Fruit fly (Drosophila melanogaster): ENCODE results near the gene SNCF.

SNCF gene

DNA sequence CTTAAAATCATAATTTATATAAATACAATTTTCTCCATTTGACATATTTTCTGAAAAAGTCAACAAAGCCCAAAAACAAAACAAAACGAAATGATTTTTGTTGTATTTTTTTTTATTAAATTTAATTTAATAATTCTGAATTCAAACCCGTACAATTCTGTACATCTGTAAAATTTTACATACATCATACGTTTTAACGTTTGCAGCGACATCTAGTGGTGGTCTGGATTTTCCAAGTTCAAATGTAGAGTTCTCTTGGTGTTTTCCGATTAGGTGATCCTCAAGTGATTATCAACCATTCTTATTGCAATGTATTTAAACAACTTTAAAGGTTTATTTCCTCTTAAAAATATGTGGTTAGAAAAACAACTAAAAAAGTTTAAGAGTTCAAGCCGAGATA is 32.6 kb downstream of the SNCF start (continued):
- TF ChIP-seq CG2120 (GFP tag; optimal IDR thresholded peaks at IDR 0.05): peak; percentile 39
- TF ChIP-seq pita (GFP tag; optimal IDR thresholded peaks at IDR 0.05): peak; percentile 50

dm6 chr3L:13412200-13412885 is 34.0 kb downstream of the SNCF start, which contains the start of the genes CG10222 and flr:
Gene CG10222, minus strand, starts transcription at chr3L:13412453.
Gene flr, plus strand, starts transcription at chr3L:13412843.
- TF ChIP-seq CG16813 (GFP tag; IDR thresholded peaks at IDR 0.05; ENCODE audit: partially characterized antibody) (peak; percentile 75), sob (GFP tag; IDR thresholded peaks at IDR 0.05) (no peak), gro (GFP tag; optimal IDR thresholded peaks at IDR 0.05) (no peak), CG34224 (GFP tag; IDR thresholded peaks at IDR 0.05; ENCODE audit: partially characterized antibody) (peak; percentile 58; the same call in 2 of the 3 replicates), Dek (tag; optimal IDR thresholded peaks at IDR 0.05) (no peak), Opbp (GFP tag; IDR thresholded peaks at IDR 0.05; ENCODE audit: partially characterized antibody) (peak; percentile 74), Dp (GFP tag; optimal IDR thresholded peaks at IDR 0.05) (peak; percentile 69), jigr1 (GFP tag; IDR thresholded peaks at IDR 0.05) (peak; percentile 14; the same call in 1 of the 3 replicates), CG2875 (GFP tag; optimal IDR thresholded peaks at IDR 0.05) (no peak), Dref (GFP tag; IDR thresholded peaks at IDR 0.05) (peak; percentile 76), Ets97D (GFP tag; optimal IDR thresholded peaks at IDR 0.05) (peak; percentile 13), CG2116 (GFP tag; optimal IDR thresholded peaks at IDR 0.05) (peak; percentile 70), CG9215 (GFP tag; IDR thresholded peaks at IDR 0.05) (0 out of 2 replicates have a peak, but pooled peaks have one; percentile 8), CG15269 (tag; optimal IDR thresholded peaks at IDR 0.05) (peak; percentile 5), bbx (GFP tag; IDR thresholded peaks at IDR 0.05; ENCODE audit: partially characterized antibody) (peak; percentile 67), CG14860 (GFP tag; IDR thresholded peaks at IDR 0.05; ENCODE audit: partially characterized antibody) (peak; percentile 69), CG31441 (GFP tag; IDR thresholded peaks at IDR 0.05) (peak; percentile 45; the same call in 1 of the 2 replicates), pzg (GFP tag; optimal IDR thresholded peaks at IDR 0.05) (peak; percentile 22), toy (GFP tag; IDR thresholded peaks at IDR 0.05) (no peak), lab (GFP tag; optimal IDR thresholded peaks at IDR 0.05) (peak; percentile 20), hb (GFP tag; IDR thresholded peaks at IDR 0.05; ENCODE audit: partially characterized antibody) (peak; percentile 69), YL-1 (GFP tag; optimal IDR thresholded peaks at IDR 0.05) (peak; percentile 1), CG6254 (GFP tag; optimal IDR thresholded peaks at IDR 0.05) (no peak), Ada2b (GFP tag; IDR thresholded peaks at IDR 0.05) (no peak), abd-A (tag; optimal IDR thresholded peaks at IDR 0.05) (no peak), kay (GFP tag; optimal IDR thresholded peaks at IDR 0.05) (peak; percentile 24), MBD-R2 (GFP tag; IDR thresholded peaks at IDR 0.05) (peak; percentile 65), Kr (GFP tag; optimal IDR thresholded peaks at IDR 0.05) (peak; percentile 98), CG4424 (GFP tag; optimal IDR thresholded peaks at IDR 0.05) (no peak), CG10147 (GFP tag; optimal IDR thresholded peaks at IDR 0.05) (peak; percentile 17), CG7745 (tag; optimal IDR thresholded peaks at IDR 0.05) (no peak), CG8924 (tag; optimal IDR thresholded peaks at IDR 0.05) (no peak), CG30403 (GFP tag; optimal IDR thresholded peaks at IDR 0.05) (peak; percentile 32), nmo (GFP tag; optimal IDR thresholded peaks at IDR 0.05) (peak; percentile 53), CG14965 (GFP tag; optimal IDR thresholded peaks at IDR 0.05; ENCODE audit: borderline replicate concordance) (no peak), CG15514 (GFP tag; optimal IDR thresholded peaks at IDR 0.05) (peak; percentile 40), gsb-n (tag; optimal IDR thresholded peaks at IDR 0.05) (peak; percentile 11), onecut (GFP tag; IDR thresholded peaks at IDR 0.05) (no peak), odd (GFP tag; optimal IDR thresholded peaks at IDR 0.05) (no peak), BEAF-32 (GFP tag; optimal IDR thresholded peaks at IDR 0.05) (peak; percentile 73), CG18262 (tag; optimal IDR thresholded peaks at IDR 0.05) (peak; percentile 32), gem (tag; optimal IDR thresholded peaks at IDR 0.05) (no peak), CrebB (tag; optimal IDR thresholded peaks at IDR 0.05) (no peak), CG2129 (GFP tag; IDR thresholded peaks at IDR 0.05; ENCODE audit: partially characterized antibody) (peak; percentile 46; the same call in 1 of the 2 replicates)
